Fruit fly (Drosophila melanogaster) whole organism, embryonic: Measurements from ENCODE around the gene CG17549.

Experiments used
- CG10959 ChIP-seq: fragments of 200-800 bp; sonication (Bioruptor generic); IDR thresholded peaks from 2 replicates; pipeline ENCODE4 v1.3.6; 2022; ENCODE audit warnings: missing biosample characterization, missing genetic modification characterization
- CG12071 ChIP-seq: fragments of 200-800 bp; sonication (Bioruptor generic); optimal IDR thresholded peaks from 3 replicates; lab custom pipeline; 2018; ENCODE audit warnings: missing biosample characterization, mild to moderate bottlenecking, missing genetic modification characterization
- CG6254 ChIP-seq: fragments of 200-800 bp; sonication (Bioruptor generic); optimal IDR thresholded peaks from 3 replicates; lab custom pipeline; 2017; ENCODE audit warnings: mild to moderate bottlenecking, missing biosample characterization, missing genetic modification reagents, missing genetic modification characterization
- btn ChIP-seq: fragments of 200-800 bp; sonication (Bioruptor generic); optimal IDR thresholded peaks from 2 replicates; lab custom pipeline; 2016; ENCODE audit warnings: missing biosample characterization, missing genetic modification characterization
- vfl ChIP-seq: fragments of 200-800 bp; sonication (Bioruptor generic); optimal IDR thresholded peaks from 2 replicates; lab custom pipeline; 2016; ENCODE audit warnings: missing biosample characterization, missing genetic modification characterization

dm6 chr2L:19429731-19430130 lies 39.9 kb upstream of the CG17549 start:
- no peak for TF ChIP-seq CG12071
- TF ChIP-seq CG10959 (GFP tag; lab: Robert Waterston, UW) = no peak
- TF ChIP-seq btn = no peak
- TF ChIP-seq vfl (GFP tag; lab: Kevin White, UChicago) = no peak
- no peak for TF ChIP-seq CG6254
